Worm (Caenorhabditis elegans): ENCODE data around the gene thn-5.
"Not testable (repeated sequence)": the region's sequence is repeated elsewhere in the genome, so short reads cannot be mapped to it uniquely, and the experiment has no call there.

Gene thn-5

ce11 chrIV:5210606-5211005, 20.0 kb upstream of the thn-5 start:
- TF ChIP-seq ceh-16 (tag; optimal IDR thresholded peaks at IDR 0.05) (no peak), elt-1 (tag; optimal IDR thresholded peaks at IDR 0.05) (no peak), nhr-237 (tag; optimal IDR thresholded peaks at IDR 0.05) (no peak), mbf-1 (tag; optimal IDR thresholded peaks at IDR 0.05) (no peak), ztf-11 (tag; optimal IDR thresholded peaks at IDR 0.05) (no peak), aly-2 (tag; optimal IDR thresholded peaks at IDR 0.05) (no peak), C34F6.9 (tag; optimal IDR thresholded peaks at IDR 0.05) (no peak), egl-27 (tag; optimal IDR thresholded peaks at IDR 0.05) (no peak), dmd-4 (tag; optimal IDR thresholded peaks at IDR 0.05) (no peak), skn-1 (tag; optimal IDR thresholded peaks at IDR 0.05) (no peak)

- TF ChIP-seq nhr-21 (tag; optimal IDR thresholded peaks at IDR 0.05) (no peak), ztf-1 (GFP tag; conservative IDR thresholded peaks at IDR 0.05) (no peak), R02D3.7 (tag; optimal IDR thresholded peaks at IDR 0.05) (no peak), ZK546.5 (tag; optimal IDR thresholded peaks at IDR 0.05) (no peak), zag-1 (tag; optimal IDR thresholded peaks at IDR 0.05) (no peak), nhr-77 (tag; optimal IDR thresholded peaks at IDR 0.05) (no peak), ceh-16 (tag; optimal IDR thresholded peaks at IDR 0.05) (no peak), lin-39 (tag; optimal IDR thresholded peaks at IDR 0.05) (no peak), elt-3 (tag; optimal IDR thresholded peaks at IDR 0.05) (no peak), alr-1 (tag; optimal IDR thresholded peaks at IDR 0.05) (no peak), unc-39 (tag; optimal IDR thresholded peaks at IDR 0.05) (no peak), unc-55 (GFP tag; optimal IDR thresholded peaks at IDR 0.05) (no peak), nhr-129 (tag; optimal IDR thresholded peaks at IDR 0.05) (no peak), Y55F3AM.14 (GFP tag; optimal IDR thresholded peaks at IDR 0.05) (no peak), nhr-12 (tag; optimal IDR thresholded peaks at IDR 0.05) (no peak), dmd-4 (tag; optimal IDR thresholded peaks at IDR 0.05) (no peak), sma-9 (GFP tag; optimal IDR thresholded peaks at IDR 0.05) (no peak), sma-9 (tag; optimal IDR thresholded peaks at IDR 0.05) (no peak), skn-1 (tag; optimal IDR thresholded peaks at IDR 0.05) (no peak), unc-62 (GFP tag; optimal IDR thresholded peaks at IDR 0.05) (no peak)
These were observed 15.5 kb upstream of the thn-5 start, which contains the start of gene Y59E9AL.4 for ce11 chrIV:5215092-5215491. Y59E9AL.4 (minus strand) TSS chrIV:5215192.

ce11 chrIV:5216349-5216748, 14.3 kb upstream of the thn-5 start:
- no peak for TF ChIP-seq lin-11 (tag; optimal IDR thresholded peaks at IDR 0.05)
- TF ChIP-seq ama-1 (optimal IDR thresholded peaks at IDR 0.05), result no peak
- peak; percentile 53 for TF ChIP-seq sma-9 (GFP tag; optimal IDR thresholded peaks at IDR 0.05)
- no peak for TF ChIP-seq sma-9 (tag; optimal IDR thresholded peaks at IDR 0.05)
- no peak for TF ChIP-seq peb-1 (tag; optimal IDR thresholded peaks at IDR 0.05)
- no peak for TF ChIP-seq ztf-1 (GFP tag; conservative IDR thresholded peaks at IDR 0.05)
- no peak for TF ChIP-seq nhr-77 (tag; optimal IDR thresholded peaks at IDR 0.05)
- TF ChIP-seq nhr-25 (tag; optimal IDR thresholded peaks at IDR 0.05), result peak; percentile 91
- TF ChIP-seq sma-3 (GFP tag; optimal IDR thresholded peaks at IDR 0.05), result peak; percentile 63
- TF ChIP-seq fos-1 (tag; optimal IDR thresholded peaks at IDR 0.05), result peak; percentile 37
- peak; percentile 80 for TF ChIP-seq blmp-1 (tag; optimal IDR thresholded peaks at IDR 0.05; ENCODE audit: insufficient read depth)
- no peak for TF ChIP-seq nhr-23 (tag; optimal IDR thresholded peaks at IDR 0.05)
- peak; percentile 27 for TF ChIP-seq crh-2 (tag; optimal IDR thresholded peaks at IDR 0.05)

- TF ChIP-seq nhr-21, fos-1, aly-2 (tag; optimal IDR thresholded peaks at IDR 0.05): not testable (repeated sequence)
These were observed 12.1 kb upstream of the thn-5 start, which contains the start of gene nsph-4.2 for ce11 chrIV:5218496-5218895. nsph-4.2 (plus strand) TSS chrIV:5218796.

ce11 chrIV:5221721-5222120, 8.9 kb upstream of the thn-5 start:
- TF ChIP-seq ztf-1 (GFP tag; conservative IDR thresholded peaks at IDR 0.05) (no peak), nhr-11 (tag; optimal IDR thresholded peaks at IDR 0.05) (no peak)

All from whole organism, L2 larva.